Worm (Caenorhabditis elegans) whole organism, early embryonic: ENCODE results near the gene set-4.

Experiments used
- B0310.2 ChIP-seq: sonication (generic microtip); optimal IDR thresholded peaks from 2 replicates; lab custom pipeline; 2016; ENCODE audit warnings: mild to moderate bottlenecking, missing genetic modification characterization, missing compliant biosample characterization
- F13C5.2 ChIP-seq: sonication (generic microtip); optimal IDR thresholded peaks from 2 replicates; lab custom pipeline; 2017; ENCODE audit warnings: mild to moderate bottlenecking, missing genetic modification characterization, inconsistent platforms, missing compliant biosample characterization
- aly-1 ChIP-seq: sonication (generic microtip); optimal IDR thresholded peaks from 2 replicates; lab custom pipeline; 2016; ENCODE audit warnings: missing genetic modification characterization, missing compliant biosample characterization
- ama-1 ChIP-seq: fragments of 150-350 bp; optimal IDR thresholded peaks from 2 replicates; lab custom pipeline; 2014
- ceh-13 ChIP-seq: fragments of 200-800 bp; sonication (Bioruptor generic); optimal IDR thresholded peaks from 2 replicates; lab custom pipeline; 2018; ENCODE audit warnings: mild to moderate bottlenecking, missing genetic modification characterization, missing compliant biosample characterization
- ceh-36 ChIP-seq: sonication (generic microtip); optimal IDR thresholded peaks from 2 replicates; lab custom pipeline; 2016; ENCODE audit warnings: missing genetic modification characterization, inconsistent platforms, missing compliant biosample characterization
- ets-7 ChIP-seq: sonication (generic microtip); optimal IDR thresholded peaks from 2 replicates; lab custom pipeline; 2016; ENCODE audit warnings: missing genotype, missing genetic modification characterization, missing compliant biosample characterization
- flt-1 ChIP-seq: fragments of 200-800 bp; sonication (Bioruptor generic); IDR thresholded peaks from 2 replicates; pipeline ENCODE4 v1.3.6; 2022; ENCODE audit warnings: missing genetic modification characterization, missing compliant biosample characterization
- hmbx-1 ChIP-seq: sonication (generic microtip); optimal IDR thresholded peaks from 2 replicates; lab custom pipeline; 2016; ENCODE audit warnings: mild to moderate bottlenecking, missing genetic modification characterization, missing compliant biosample characterization
- hmg-4 ChIP-seq: fragments of 200-800 bp; sonication (Bioruptor generic); optimal IDR thresholded peaks from 2 replicates; lab custom pipeline; 2018; ENCODE audit warnings: mild to moderate bottlenecking, missing genetic modification characterization, missing compliant biosample characterization
- hnd-1 ChIP-seq: sonication (generic microtip); optimal IDR thresholded peaks from 2 replicates; lab custom pipeline; 2016; ENCODE audit warnings: missing genetic modification characterization, missing compliant biosample characterization
- pes-1 ChIP-seq: fragments of 200-800 bp; sonication (Bioruptor generic); IDR thresholded peaks from 2 replicates; pipeline ENCODE4 v1.3.6; 2022; ENCODE audit warnings: missing genetic modification reagents, missing genetic modification characterization, missing compliant biosample characterization
- scrt-1 ChIP-seq: fragments of 200-800 bp; sonication (Bioruptor generic); IDR thresholded peaks from 2 replicates; pipeline ENCODE4 v1.3.6; 2022; ENCODE audit warnings: missing genetic modification characterization, missing compliant biosample characterization
- sea-1 ChIP-seq: fragments of 200-800 bp; sonication (Bioruptor generic); conservative IDR thresholded peaks from 2 replicates; pipeline ENCODE4 v1.3.6; 2022; ENCODE audit warnings: missing genetic modification characterization, missing compliant biosample characterization
- tbx-11 ChIP-seq: fragments of 200-800 bp; sonication (Bioruptor generic); IDR thresholded peaks from 2 replicates; pipeline ENCODE4 v1.3.6; 2022; ENCODE audit warnings: missing genetic modification characterization, missing compliant biosample characterization
- tbx-37 ChIP-seq: fragments of 200-800 bp; sonication (Bioruptor generic); conservative IDR thresholded peaks from 2 replicates; pipeline ENCODE4 v1.3.6; 2022; ENCODE audit warnings: missing genetic modification reagents, missing genetic modification characterization, missing compliant biosample characterization
- tra-4 ChIP-seq: sonication (generic microtip); optimal IDR thresholded peaks from 2 replicates; lab custom pipeline; 2017; ENCODE audit warnings: missing genetic modification characterization, missing compliant biosample characterization

The set-4 gene

DNA sequence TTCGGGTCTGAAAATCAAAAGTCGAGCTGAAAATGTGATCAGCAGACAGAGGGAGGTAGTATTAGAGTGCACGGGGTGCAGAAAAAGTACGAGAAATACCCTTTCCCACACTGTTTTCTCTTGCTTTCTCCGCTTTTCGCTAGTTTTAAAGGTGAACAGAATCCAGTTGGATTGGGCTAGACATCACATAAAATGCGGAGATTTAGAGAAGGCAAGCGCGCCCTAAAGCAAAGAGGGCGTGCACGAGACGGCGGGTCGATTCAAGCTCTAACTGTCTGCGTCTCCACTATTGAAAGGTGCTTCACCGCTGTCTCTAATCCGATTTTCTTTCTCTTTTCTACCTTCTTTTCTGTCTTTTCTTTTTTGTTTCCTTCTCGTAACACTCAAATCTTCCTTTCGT is 39.0 kb upstream of the set-4 start:
- TF ChIP-seq aly-1 (tag; lab: Kevin White, UChicago), result no peak
- peak; percentile 50 for TF ChIP-seq hmg-4
- no peak for TF ChIP-seq tbx-37 (GFP tag; lab: Robert Waterston, UW)
- no peak for TF ChIP-seq F13C5.2
- TF ChIP-seq hmbx-1, result no peak
- TF ChIP-seq ceh-36 (tag; lab: Kevin White, UChicago), result peak; percentile 27

DNA sequence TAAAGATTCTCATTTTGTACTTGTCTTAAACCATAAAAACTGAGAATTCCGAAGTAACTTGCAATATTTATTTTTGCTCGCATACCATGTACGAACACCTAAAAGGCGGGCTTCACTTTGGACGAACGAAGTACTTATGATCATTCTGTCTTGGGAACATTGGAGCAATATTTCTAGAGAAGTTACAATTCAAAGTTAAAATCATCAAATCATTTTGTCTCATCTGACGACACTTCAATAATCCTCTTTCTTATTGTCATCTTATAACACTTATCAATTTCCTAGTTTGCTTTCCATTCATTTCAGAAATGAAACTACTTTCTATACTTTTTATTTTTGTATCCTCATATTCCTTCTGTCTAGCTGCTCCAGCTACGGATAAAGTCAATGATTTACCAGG is 35.6 kb upstream of the set-4 start, which contains the start of gene ctsa-4.1:
Gene ctsa-4.1, plus strand, starts transcription at position 301 of the 400 bp plus-strand sequence.
- TF ChIP-seq pes-1 (GFP tag; lab: Robert Waterston, UW), result no peak
- TF ChIP-seq flt-1 (GFP tag; lab: Robert Waterston, UW), result no peak
- TF ChIP-seq ets-7 (tag; lab: Kevin White, UChicago), result no peak
- no peak for TF ChIP-seq aly-1 (tag; lab: Kevin White, UChicago)
- no peak for TF ChIP-seq ama-1 (lab: Kevin White, UChicago)
- no peak for TF ChIP-seq ceh-36 (tag; lab: Kevin White, UChicago)
- TF ChIP-seq tra-4 (tag; lab: Kevin White, UChicago), result no peak
- TF ChIP-seq B0310.2 (tag; lab: Kevin White, UChicago), result no peak

DNA sequence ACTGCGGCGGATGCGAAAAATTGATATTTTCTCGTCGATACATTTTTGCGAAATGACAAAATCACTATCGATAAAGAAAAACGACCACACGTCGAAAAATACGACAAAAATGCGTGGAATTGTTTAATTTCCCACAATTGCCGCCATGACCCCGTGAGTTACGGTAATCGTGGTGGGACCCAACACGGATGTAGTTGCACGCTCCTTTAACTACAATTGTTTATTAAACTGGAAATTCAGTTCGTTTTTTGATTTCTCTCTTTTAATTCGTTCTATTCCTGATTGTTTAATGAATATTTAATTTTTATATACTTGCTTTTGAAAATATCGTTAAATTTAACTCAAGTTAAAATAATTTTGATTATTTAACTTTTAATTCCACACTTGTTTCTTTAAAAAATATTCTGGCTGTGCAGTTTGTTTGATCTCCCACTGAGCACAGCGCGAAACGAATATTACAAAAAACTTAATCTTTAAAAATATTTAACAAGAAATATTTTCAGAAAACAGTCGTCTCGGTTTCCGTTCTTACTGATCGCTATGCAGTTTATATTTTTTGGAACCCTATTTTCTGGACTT is 34.2 kb upstream of the set-4 start, which contains the start of the genes ani-2 and clec-88:
Gene ani-2, minus strand, starts transcription at position 131 of the 579 bp plus-strand sequence.
Gene clec-88, plus strand, starts transcription at position 486 of the 579 bp plus-strand sequence.
- TF ChIP-seq ama-1 (lab: Kevin White, UChicago) (no peak), hnd-1 (tag; lab: Kevin White, UChicago) (no peak), ceh-36 (tag; lab: Kevin White, UChicago) (no peak), hmbx-1 (no peak), tbx-11 (GFP tag; lab: Robert Waterston, UW) (no peak), B0310.2 (tag; lab: Kevin White, UChicago) (no peak), pes-1 (GFP tag; lab: Robert Waterston, UW) (no peak), tra-4 (tag; lab: Kevin White, UChicago) (no peak), hmg-4 (no peak)

DNA sequence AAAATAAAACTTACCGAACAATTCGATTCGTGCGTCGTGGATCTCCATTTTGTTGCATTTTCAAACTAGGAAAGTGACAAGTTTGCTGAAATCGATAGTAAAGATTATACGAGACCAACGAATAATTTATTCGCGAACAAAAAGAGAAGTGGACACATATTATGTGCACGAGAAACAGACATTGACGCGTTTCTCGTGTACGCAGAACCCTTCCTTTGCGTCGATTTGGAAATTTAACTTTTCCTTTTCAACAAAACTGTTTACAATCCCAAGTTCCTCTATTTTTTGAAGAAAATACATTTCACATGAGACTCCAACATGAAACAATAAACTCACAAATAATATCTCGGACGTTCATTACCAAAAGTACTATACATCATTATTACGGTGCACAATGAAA is 29.7 kb upstream of the set-4 start, which contains the start of gene K10B2.4:
Gene K10B2.4, minus strand, starts transcription at position 138 of the 400 bp plus-strand sequence.
- no peak for TF ChIP-seq ama-1 (lab: Kevin White, UChicago)
- TF ChIP-seq F13C5.2, result peak; percentile 1

DNA sequence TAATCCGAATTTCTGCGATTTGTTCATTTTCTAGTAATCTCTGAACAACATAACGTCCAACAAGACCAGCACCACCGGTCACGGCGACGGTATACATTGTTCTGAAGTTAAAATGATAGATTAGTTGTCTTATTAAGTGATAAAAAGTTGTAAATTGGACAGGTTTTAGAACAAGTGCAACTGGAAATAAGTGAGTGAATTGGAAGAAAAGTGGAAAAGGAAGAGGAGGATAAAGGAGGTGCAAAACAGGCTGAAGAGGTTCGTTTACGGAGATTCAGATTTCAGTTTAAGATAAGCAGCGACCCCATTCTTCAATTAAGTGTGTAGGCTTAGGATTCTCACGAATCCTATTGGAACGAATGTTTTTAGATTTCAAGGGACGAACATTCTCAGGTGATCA is 27.8 kb upstream of the set-4 start, which contains the start of gene C32D5.12:
Gene C32D5.12, minus strand, starts transcription at position 101 of the 400 bp plus-strand sequence.
- TF ChIP-seq ceh-13 (GFP tag; lab: Kevin White, UChicago), result no peak
- no peak for TF ChIP-seq ceh-36 (tag; lab: Kevin White, UChicago)

DNA sequence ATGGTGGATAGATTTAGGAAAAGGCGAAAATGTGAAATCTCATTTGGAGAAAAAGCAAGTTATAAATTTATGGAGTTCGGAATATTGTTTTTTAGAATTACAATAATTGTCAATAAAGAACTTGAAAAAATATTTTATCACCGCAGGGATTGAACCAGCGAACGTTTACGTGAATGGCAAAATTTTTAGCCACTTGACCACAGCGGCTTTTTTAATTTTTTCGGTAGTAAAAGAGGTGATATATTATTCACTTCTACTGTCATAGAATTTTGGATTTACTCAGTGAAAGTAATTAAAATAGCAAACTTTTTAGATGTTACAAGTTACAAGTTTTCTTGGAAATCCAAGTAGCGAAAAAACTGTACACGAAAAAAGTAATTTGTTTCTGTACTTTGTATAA is 27.1 kb upstream of the set-4 start:
- TF ChIP-seq hmg-4 (no peak), sea-1 (GFP tag; lab: Robert Waterston, UW) (no peak), tbx-37 (GFP tag; lab: Robert Waterston, UW) (no peak), hnd-1 (tag; lab: Kevin White, UChicago) (no peak), hmbx-1 (no peak), B0310.2 (tag; lab: Kevin White, UChicago) (no peak), scrt-1 (no peak), ets-7 (tag; lab: Kevin White, UChicago) (no peak), pes-1 (GFP tag; lab: Robert Waterston, UW) (no peak), ama-1 (lab: Kevin White, UChicago) (no peak), flt-1 (GFP tag; lab: Robert Waterston, UW) (no peak), tra-4 (tag; lab: Kevin White, UChicago) (no peak), ceh-13 (GFP tag; lab: Kevin White, UChicago) (no peak)

DNA sequence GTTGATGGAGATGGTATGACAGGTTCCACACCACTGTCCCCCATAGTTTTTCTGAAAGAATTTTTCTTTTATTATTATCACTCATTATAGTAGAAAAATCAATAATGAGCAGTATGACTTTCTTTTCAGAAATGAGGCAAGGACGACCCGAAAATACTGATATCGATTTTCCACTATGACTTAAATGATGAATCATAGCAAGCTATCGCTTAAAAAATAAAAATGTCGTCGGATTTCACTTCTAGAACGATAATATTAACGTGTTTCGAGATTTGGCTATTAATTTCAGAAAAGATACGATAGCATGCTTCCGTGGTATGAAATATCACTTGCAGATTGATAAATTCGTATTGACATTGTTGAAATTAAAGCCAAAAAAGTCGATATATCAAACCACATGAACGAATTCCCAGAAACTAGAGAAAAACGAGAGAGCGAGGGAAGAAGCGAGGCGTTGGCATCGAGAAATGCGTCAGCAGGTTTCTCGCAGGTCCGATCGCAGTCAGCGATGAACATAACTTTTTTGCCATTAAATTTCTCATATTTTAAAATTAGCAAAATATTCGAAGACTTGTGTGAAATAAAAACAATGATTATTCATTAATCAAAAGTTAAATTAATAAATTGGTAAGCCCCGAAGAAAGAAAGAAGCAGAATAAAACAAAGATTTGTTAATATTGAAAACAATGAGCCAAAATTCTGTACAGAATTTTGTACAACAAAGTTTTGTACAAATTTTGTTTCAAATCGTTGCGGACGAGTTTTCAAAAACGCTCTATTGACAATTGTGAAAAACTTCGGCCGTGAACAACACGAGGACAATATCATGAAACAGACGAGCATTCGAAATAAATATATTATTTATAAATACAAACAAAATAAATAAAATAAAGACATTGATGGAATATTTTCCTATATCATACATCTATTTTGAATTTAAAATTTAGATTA is 24.5 kb upstream of the set-4 start, which contains the start of gene C32D5.11:
Gene C32D5.11, minus strand, starts transcription at position 51 of the 951 bp plus-strand sequence.
- peak; percentile 28 for TF ChIP-seq hmg-4
- no peak for TF ChIP-seq tra-4 (tag; lab: Kevin White, UChicago)
- no peak for TF ChIP-seq aly-1 (tag; lab: Kevin White, UChicago)
- no peak for TF ChIP-seq sea-1 (GFP tag; lab: Robert Waterston, UW)
- TF ChIP-seq tbx-37 (GFP tag; lab: Robert Waterston, UW), result no peak
- TF ChIP-seq hmbx-1, result no peak
- no peak for TF ChIP-seq ama-1 (lab: Kevin White, UChicago)
- 0 out of 2 replicates have a peak, but pooled peaks have one; percentile 11 for TF ChIP-seq scrt-1
- TF ChIP-seq ceh-36 (tag; lab: Kevin White, UChicago), result no peak
- TF ChIP-seq pes-1 (GFP tag; lab: Robert Waterston, UW), result no peak

DNA sequence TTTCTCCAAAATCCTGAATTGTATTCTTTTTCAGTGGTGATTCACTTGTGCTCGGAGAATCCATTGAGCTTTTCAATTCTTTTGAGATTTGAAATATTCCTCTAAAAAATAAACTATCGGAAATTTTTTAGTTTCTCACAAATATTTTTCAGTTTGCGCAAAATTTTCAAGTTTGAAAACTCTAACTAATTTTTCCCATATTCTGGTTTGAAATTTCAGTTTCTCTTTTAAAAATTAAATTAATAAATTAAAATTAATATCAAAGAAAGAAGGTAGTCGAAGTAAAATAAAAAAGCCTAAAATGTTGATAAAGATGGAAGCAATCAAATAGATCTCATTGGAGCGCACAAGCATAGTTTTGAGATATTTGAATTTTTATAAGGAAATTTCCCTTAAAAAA is 20.7 kb upstream of the set-4 start, which contains the start of gene C32D5.10:
Gene C32D5.10, minus strand, starts transcription at position 101 of the 400 bp plus-strand sequence.
- TF ChIP-seq hmbx-1 (no peak), pes-1 (GFP tag; lab: Robert Waterston, UW) (no peak), sea-1 (GFP tag; lab: Robert Waterston, UW) (no peak), ama-1 (lab: Kevin White, UChicago) (no peak), tra-4 (tag; lab: Kevin White, UChicago) (no peak), B0310.2 (tag; lab: Kevin White, UChicago) (no peak), tbx-37 (GFP tag; lab: Robert Waterston, UW) (no peak), hnd-1 (tag; lab: Kevin White, UChicago) (no peak)
